Fruit fly (Drosophila melanogaster) whole organism, embryonic: Measurements from ENCODE around the gene CG9107.

Source experiments
- Atf6 ChIP-seq: fragments of 200-800 bp; sonication (Bioruptor generic); IDR thresholded peaks from 2 replicates; pipeline ENCODE4 v1.3.6; 2022; ENCODE audit warnings: missing biosample characterization, missing genetic modification characterization
- CG10431 ChIP-seq: fragments of 200-800 bp; sonication (Bioruptor generic); optimal IDR thresholded peaks from 3 replicates; lab custom pipeline; 2018; ENCODE audit warnings: missing biosample characterization, mild to moderate bottlenecking, missing genetic modification characterization
- CG10462 ChIP-seq: fragments of 200-800 bp; sonication (Bioruptor generic); optimal IDR thresholded peaks from 2 replicates; lab custom pipeline; 2016; ENCODE audit warnings: missing biosample characterization, missing genetic modification characterization
- CG10543 ChIP-seq: fragments of 200-800 bp; sonication (Bioruptor generic); optimal IDR thresholded peaks from 3 replicates; lab custom pipeline; 2017; ENCODE audit warnings: missing biosample characterization, mild to moderate bottlenecking, missing genetic modification characterization, moderate library complexity
- CG11723 ChIP-seq: fragments of 200-800 bp; sonication (Bioruptor generic); optimal IDR thresholded peaks from 2 replicates; lab custom pipeline; 2017; ENCODE audit warnings: missing biosample characterization, mild to moderate bottlenecking, missing genetic modification characterization
- CG13296 ChIP-seq: fragments of 200-800 bp; sonication (Bioruptor generic); optimal IDR thresholded peaks from 3 replicates; lab custom pipeline; 2018; ENCODE audit warnings: missing biosample characterization, mild to moderate bottlenecking, missing genetic modification characterization
- CG13624 ChIP-seq: fragments of 200-800 bp; sonication (Bioruptor generic); optimal IDR thresholded peaks from 2 replicates; lab custom pipeline; 2016; ENCODE audit warnings: missing biosample characterization, missing genetic modification characterization
- CG14667 ChIP-seq: fragments of 200-800 bp; sonication (Bioruptor generic); IDR thresholded peaks from 2 replicates; pipeline ENCODE4 v1.3.6; 2022; ENCODE audit warnings: missing biosample characterization, missing genetic modification characterization
- CG16779 ChIP-seq: fragments of 200-800 bp; sonication (Bioruptor generic); IDR thresholded peaks from 2 replicates; pipeline ENCODE4 v1.3.6; 2022; ENCODE audit warnings: missing biosample characterization, missing genetic modification characterization
- CG17328 ChIP-seq: fragments of 200-800 bp; sonication (Bioruptor generic); IDR thresholded peaks from 2 replicates; pipeline ENCODE4 v1.3.6; 2022; ENCODE audit warnings: missing biosample characterization, missing genetic modification characterization
- CG17612 ChIP-seq: fragments of 200-800 bp; sonication (Bioruptor generic); IDR thresholded peaks from 2 replicates; pipeline ENCODE4 v1.3.6; 2022; ENCODE audit warnings: missing biosample characterization, missing genetic modification characterization
- CG17802 ChIP-seq: fragments of 200-800 bp; sonication (Bioruptor generic); optimal IDR thresholded peaks from 2 replicates; lab custom pipeline; 2018; ENCODE audit warnings: missing biosample characterization, mild to moderate bottlenecking, missing genetic modification characterization, moderate library complexity
- CG2199 ChIP-seq: fragments of 200-800 bp; sonication (Bioruptor generic); IDR thresholded peaks from 3 replicates; pipeline ENCODE4 v1.3.6; 2022; ENCODE audit warnings: missing biosample characterization, missing genetic modification characterization
- CG2875 ChIP-seq: fragments of 200-800 bp; sonication (Bioruptor generic); optimal IDR thresholded peaks from 2 replicates; lab custom pipeline; 2017; ENCODE audit warnings: missing biosample characterization, mild to moderate bottlenecking, missing genetic modification characterization, missing genetic modification reagents
- CG34376 ChIP-seq: fragments of 200-800 bp; sonication (Bioruptor generic); optimal IDR thresholded peaks from 2 replicates; lab custom pipeline; 2018; ENCODE audit warnings: missing biosample characterization, mild to moderate bottlenecking, missing genetic modification characterization
- CG3847 ChIP-seq: fragments of 200-800 bp; sonication (Bioruptor generic); IDR thresholded peaks from 2 replicates; pipeline ENCODE4 v1.3.6; 2022; ENCODE audit warnings: missing biosample characterization, missing genetic modification characterization
- CG4282 ChIP-seq: fragments of 200-800 bp; sonication (Bioruptor generic); optimal IDR thresholded peaks from 2 replicates; lab custom pipeline; 2016; ENCODE audit warnings: missing biosample characterization, missing genetic modification characterization
- CG7357 ChIP-seq: fragments of 200-800 bp; sonication (Bioruptor generic); IDR thresholded peaks from 3 replicates; pipeline ENCODE4 v1.3.6; 2022; ENCODE audit warnings: missing biosample characterization, missing genetic modification characterization
- CG7839 ChIP-seq: fragments of 200-800 bp; sonication (Bioruptor generic); optimal IDR thresholded peaks from 3 replicates; lab custom pipeline; 2018; ENCODE audit warnings: missing biosample characterization, mild to moderate bottlenecking, missing genetic modification characterization, moderate library complexity
- CG8089 ChIP-seq: fragments of 200-800 bp; sonication (Bioruptor generic); optimal IDR thresholded peaks from 3 replicates; lab custom pipeline; 2016; ENCODE audit warnings: missing biosample characterization, missing genetic modification characterization
- CG8765 ChIP-seq: fragments of 200-800 bp; sonication (Bioruptor generic); IDR thresholded peaks from 2 replicates; pipeline ENCODE4 v1.3.6; 2022; ENCODE audit warnings: missing biosample characterization, missing genetic modification characterization
- CG9876 ChIP-seq: fragments of 200-800 bp; sonication (Bioruptor generic); optimal IDR thresholded peaks from 2 replicates; lab custom pipeline; 2016; ENCODE audit warnings: missing biosample characterization, missing genetic modification characterization
- D ChIP-seq, 2 experiments: fragments of 200-800 bp in 1 of 2; fragments of >200 bp in 1 of 2; sonication (Bioruptor generic) in 1 of 2; optimal IDR thresholded peaks; 2 replicates in 1 of 2; 3 replicates in 1 of 2; lab custom pipeline; 2017; ENCODE audit warnings: mild to moderate bottlenecking in 1 of 2, missing biosample characterization in 1 of 2, missing genetic modification characterization in 1 of 2, missing genetic modification reagents in 1 of 2
- Dbx ChIP-seq: fragments of 200-800 bp; sonication (Bioruptor generic); IDR thresholded peaks from 3 replicates; pipeline ENCODE4 v1.3.6; 2022; ENCODE audit warnings: missing biosample characterization, missing genetic modification characterization
- Dref ChIP-seq: fragments of 200-800 bp; sonication (Bioruptor generic); IDR thresholded peaks from 2 replicates; pipeline ENCODE4 v1.3.6; 2022; ENCODE audit warnings: missing biosample characterization, missing genetic modification characterization
- E2f1 ChIP-seq: fragments of 200-800 bp; sonication (Bioruptor generic); IDR thresholded peaks from 2 replicates; pipeline ENCODE4 v1.3.6; 2022; ENCODE audit warnings: missing biosample characterization, missing genetic modification characterization
- GATAe ChIP-seq: fragments of 200-800 bp; sonication (Bioruptor generic); conservative IDR thresholded peaks from 2 replicates; pipeline ENCODE4 v1.3.6; 2022; ENCODE audit warnings: missing biosample characterization, missing genetic modification characterization
- HLH3B ChIP-seq: fragments of 200-800 bp; sonication (Bioruptor generic); IDR thresholded peaks from 2 replicates; pipeline ENCODE4 v1.3.6; 2022; ENCODE audit warnings: missing biosample characterization, missing genetic modification characterization
- HmgZ ChIP-seq: fragments of 200-800 bp; sonication (Bioruptor generic); optimal IDR thresholded peaks from 2 replicates; lab custom pipeline; 2018; ENCODE audit warnings: missing biosample characterization, mild to moderate bottlenecking, missing genetic modification characterization
- Hmr ChIP-seq: fragments of 200-800 bp; sonication (Bioruptor generic); optimal IDR thresholded peaks from 3 replicates; lab custom pipeline; 2017; ENCODE audit warnings: mild to moderate bottlenecking, missing biosample characterization, missing genetic modification reagents, missing genetic modification characterization
- MTF-1 ChIP-seq: fragments of 200-800 bp; sonication (Bioruptor generic); optimal IDR thresholded peaks from 2 replicates; lab custom pipeline; 2018; ENCODE audit warnings: missing biosample characterization, mild to moderate bottlenecking, missing genetic modification characterization, borderline replicate concordance
- Taf1 ChIP-seq: fragments of 200-800 bp; sonication (Bioruptor generic); IDR thresholded peaks from 2 replicates; pipeline ENCODE4 v1.3.6; 2022; ENCODE audit warnings: missing biosample characterization, missing genetic modification characterization
- Usf ChIP-seq: fragments of 200-800 bp; sonication (Bioruptor generic); optimal IDR thresholded peaks from 2 replicates; lab custom pipeline; 2017; ENCODE audit warnings: missing genotype, missing biosample characterization, missing genetic modification characterization
- abd-A ChIP-seq: fragments of 200-800 bp; sonication (Bioruptor generic); optimal IDR thresholded peaks from 3 replicates; lab custom pipeline; 2019; ENCODE audit warnings: missing biosample characterization, mild to moderate bottlenecking, missing genetic modification characterization, moderate library complexity
- ac ChIP-seq: fragments of 200-800 bp; sonication (Bioruptor generic); optimal IDR thresholded peaks from 3 replicates; lab custom pipeline; 2017; ENCODE audit warnings: missing biosample characterization, mild to moderate bottlenecking, missing genetic modification characterization
- ash1 ChIP-seq: fragments of 200-800 bp; sonication (Bioruptor generic); optimal IDR thresholded peaks from 2 replicates; lab custom pipeline; 2018; ENCODE audit warnings: missing biosample characterization, mild to moderate bottlenecking, missing genetic modification characterization
- da ChIP-seq: fragments of 200-800 bp; sonication (Bioruptor generic); optimal IDR thresholded peaks from 2 replicates; lab custom pipeline; 2016; ENCODE audit warnings: missing biosample characterization, missing genetic modification characterization
- ems ChIP-seq: fragments of 200-800 bp; sonication (Bioruptor generic); optimal IDR thresholded peaks from 3 replicates; lab custom pipeline; 2016; ENCODE audit warnings: missing biosample characterization, missing genetic modification characterization
- esg ChIP-seq: fragments of 200-800 bp; sonication (Bioruptor generic); conservative IDR thresholded peaks from 2 replicates; pipeline ENCODE4 v1.3.6; 2022; ENCODE audit warnings: missing biosample characterization, missing genetic modification characterization
- gro ChIP-seq: fragments of 200-800 bp; sonication (Bioruptor generic); optimal IDR thresholded peaks from 2 replicates; lab custom pipeline; 2016; ENCODE audit warnings: missing biosample characterization, missing genetic modification characterization
- klu ChIP-seq: fragments of 200-800 bp; sonication (Bioruptor generic); IDR thresholded peaks from 2 replicates; pipeline ENCODE4 v1.3.6; 2022; ENCODE audit warnings: missing biosample characterization, missing genetic modification characterization
- mirr ChIP-seq: fragments of 200-800 bp; sonication (Bioruptor generic); optimal IDR thresholded peaks from 3 replicates; lab custom pipeline; 2018; ENCODE audit warnings: missing biosample characterization, mild to moderate bottlenecking, missing genetic modification characterization
- pho ChIP-seq: fragments of 200-800 bp; sonication (Bioruptor generic); optimal IDR thresholded peaks from 2 replicates; lab custom pipeline; 2016; ENCODE audit warnings: missing biosample characterization, missing genetic modification characterization
- so ChIP-seq: fragments of 200-800 bp; sonication (Bioruptor generic); IDR thresholded peaks from 3 replicates; pipeline ENCODE4 v1.3.6; 2022; ENCODE audit warnings: missing biosample characterization, missing genetic modification characterization
- sr ChIP-seq: fragments of 200-800 bp; sonication (Bioruptor generic); IDR thresholded peaks from 3 replicates; pipeline ENCODE4 v1.3.6; 2022; ENCODE audit warnings: missing biosample characterization, missing genetic modification characterization
- tap ChIP-seq: fragments of 200-800 bp; optimal IDR thresholded peaks from 3 replicates; lab custom pipeline; 2019; ENCODE audit warnings: missing biosample characterization, mild to moderate bottlenecking, missing genetic modification characterization, moderate library complexity
- tll ChIP-seq, 2 experiments: fragments of 200-800 bp in 1 of 2; fragments of >200 bp in 1 of 2; sonication (Bioruptor generic) in 1 of 2; optimal IDR thresholded peaks; 2 replicates each; lab custom pipeline; 2017 to 2019; ENCODE audit warnings: missing biosample characterization in 2 of 2, missing genetic modification characterization in 2 of 2, mild to moderate bottlenecking in 1 of 2, moderate library complexity in 1 of 2
- ttk ChIP-seq: fragments of 200-800 bp; sonication (Bioruptor generic); IDR thresholded peaks from 2 replicates; pipeline ENCODE4 v2.1.2; 2022; ENCODE audit warnings: missing biosample characterization, missing genetic modification characterization
- unpg ChIP-seq: fragments of 200-800 bp; sonication (Bioruptor generic); optimal IDR thresholded peaks from 3 replicates; lab custom pipeline; 2018; ENCODE audit warnings: missing biosample characterization, mild to moderate bottlenecking, missing genetic modification characterization, moderate library complexity
- zf30C ChIP-seq: fragments of 200-800 bp; sonication (Bioruptor generic); optimal IDR thresholded peaks from 3 replicates; lab custom pipeline; 2018; ENCODE audit warnings: missing biosample characterization, mild to moderate bottlenecking, missing genetic modification characterization
- zfh1 ChIP-seq: fragments of 200-800 bp; sonication (Bioruptor generic); IDR thresholded peaks from 3 replicates; pipeline ENCODE4 v1.3.6; 2022; ENCODE audit warnings: missing biosample characterization, missing genetic modification characterization

The CG9107 gene

DNA sequence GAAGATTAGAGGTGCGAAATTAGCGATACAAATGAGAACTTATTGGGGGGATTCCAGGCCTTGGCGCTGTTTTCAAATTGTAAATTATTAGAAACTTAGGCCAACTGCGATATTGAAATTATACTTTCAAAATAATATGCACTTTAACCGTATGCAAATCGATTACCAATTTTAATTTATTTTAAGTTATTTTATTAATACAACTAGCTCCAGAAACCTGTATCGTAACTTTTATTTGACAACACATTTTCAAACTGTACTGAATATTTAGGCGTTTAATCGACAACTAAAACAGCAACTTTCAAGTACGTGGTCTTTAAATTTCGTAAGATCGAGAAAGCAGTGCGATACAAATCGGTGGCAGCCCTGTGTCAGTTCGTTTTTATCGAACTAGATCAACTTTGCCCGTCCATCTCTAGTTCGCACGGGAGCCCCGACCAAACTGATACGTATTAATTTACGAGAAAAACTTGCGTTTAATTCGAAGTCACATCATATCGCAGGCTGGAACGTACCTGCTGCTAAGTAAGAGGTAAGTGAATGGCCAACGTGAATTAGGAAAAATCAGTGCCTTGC lies 46.4 kb upstream of the CG9107 start, which contains the start of the genes CG9154 and Kr-h2 (continued):
- TF ChIP-seq ems (GFP tag; lab: Kevin White, UChicago) (peak; percentile 1), abd-A (no peak), CG13296 (GFP tag; lab: Kevin White, UChicago) (peak; percentile 16), CG17328 (GFP tag; lab: Robert Waterston, UW) (no peak), unpg (GFP tag; lab: Kevin White, UChicago) (peak; percentile 1), so (GFP tag; lab: Robert Waterston, UW) (no peak), Dbx (GFP tag; lab: Robert Waterston, UW) (no peak), CG17612 (GFP tag; lab: Robert Waterston, UW) (no peak), HLH3B (no peak), tap (tag; lab: Kevin White, UChicago) (no peak), gro (GFP tag; lab: Kevin White, UChicago) (no peak), D (optimal IDR thresholded peaks at IDR 0.05; lab: Kevin White, UChicago) (no peak), D (GFP tag; optimal IDR thresholded peaks at IDR 0.05; lab: Kevin White, UChicago) (no peak), E2f1 (GFP tag; lab: Robert Waterston, UW) (0 out of 2 replicates have a peak, but pooled peaks have one; percentile 11), ash1 (no peak), CG8765 (GFP tag; lab: Robert Waterston, UW) (no peak; the same call in 1 of the 2 replicates), sr (GFP tag; lab: Robert Waterston, UW) (no peak), MTF-1 (GFP tag; lab: Kevin White, UChicago) (no peak), Hmr (GFP tag; lab: Kevin White, UChicago) (peak; percentile 58), mirr (GFP tag; lab: Kevin White, UChicago) (peak; percentile 24), CG11723 (peak; percentile 14), GATAe (GFP tag; lab: Robert Waterston, UW) (no peak), zf30C (GFP tag; lab: Kevin White, UChicago) (no peak), CG4282 (GFP tag; lab: Kevin White, UChicago) (no peak), CG34376 (peak; percentile 56), Dref (GFP tag; lab: Robert Waterston, UW) (peak; percentile 96), CG7839 (tag; lab: Kevin White, UChicago) (peak; percentile 47), CG10462 (GFP tag; lab: Kevin White, UChicago) (no peak), klu (GFP tag; lab: Robert Waterston, UW) (no peak), pho (GFP tag; lab: Kevin White, UChicago) (no peak), ac (GFP tag; lab: Kevin White, UChicago) (no peak), Usf (GFP tag; lab: Kevin White, UChicago) (peak; percentile 3), tll (GFP tag; optimal IDR thresholded peaks at IDR 0.05; lab: Kevin White, UChicago) (no peak), zfh1 (GFP tag; lab: Robert Waterston, UW) (no peak), CG9876 (GFP tag; lab: Kevin White, UChicago) (no peak), CG10431 (GFP tag; lab: Kevin White, UChicago) (no peak), CG13624 (GFP tag; lab: Kevin White, UChicago) (peak; percentile 19), CG16779 (GFP tag; lab: Robert Waterston, UW) (no peak), CG3847 (GFP tag; lab: Robert Waterston, UW) (peak; percentile 28; the same call in 1 of the 2 replicates), CG2199 (GFP tag; lab: Robert Waterston, UW) (no peak), HmgZ (peak; percentile 12), esg (GFP tag; lab: Robert Waterston, UW) (no peak), CG10543 (GFP tag; lab: Kevin White, UChicago) (peak; percentile 62), da (GFP tag; lab: Kevin White, UChicago) (no peak), ttk (GFP tag; lab: Robert Waterston, UW) (no peak), CG8089 (GFP tag; lab: Kevin White, UChicago) (no peak), CG2875 (no peak), Atf6 (GFP tag; lab: Robert Waterston, UW) (no peak), CG17802 (tag; lab: Kevin White, UChicago) (peak; percentile 11), CG14667 (GFP tag; lab: Robert Waterston, UW) (no peak), CG7357 (GFP tag; lab: Robert Waterston, UW) (no peak), Taf1 (GFP tag; lab: Robert Waterston, UW) (no peak)
